Worm (Caenorhabditis elegans): Measurements from ENCODE around the gene emc-6.

ce11 chrIV:7712252-7712651 is 2.7 kb upstream of the emc-6 start:
- TF ChIP-seq nhr-237 (tag; optimal IDR thresholded peaks at IDR 0.05) (no peak), pqm-1 (tag; optimal IDR thresholded peaks at IDR 0.05) (no peak), ama-1 (optimal IDR thresholded peaks at IDR 0.05) (no peak), ces-1 (GFP tag; optimal IDR thresholded peaks at IDR 0.05) (no peak), ceh-63 (GFP tag; optimal IDR thresholded peaks at IDR 0.05) (no peak), snpc-4 (tag; optimal IDR thresholded peaks at IDR 0.05) (no peak), mep-1 (tag; optimal IDR thresholded peaks at IDR 0.05) (no peak), lin-35 (GFP tag; optimal IDR thresholded peaks at IDR 0.05) (no peak), zag-1 (tag; optimal IDR thresholded peaks at IDR 0.05) (no peak), dpl-1 (GFP tag; optimal IDR thresholded peaks at IDR 0.05) (no peak), tbx-2 (tag; optimal IDR thresholded peaks at IDR 0.05) (no peak)
